Fruit fly (Drosophila melanogaster) Kc167 (cell line): ENCODE measurements around the gene Nepl21.

ENCODE experiments used
- Myc ChIP-seq: fragments of >200 bp; optimal IDR thresholded peaks from 2 replicates; lab custom pipeline; 2017; ENCODE audit warnings: missing external identifiers
- Sin3A ChIP-seq: fragments of >200 bp; optimal IDR thresholded peaks from 2 replicates; lab custom pipeline; 2018; ENCODE audit warnings: missing external identifiers
- h ChIP-seq: fragments of >200 bp; optimal IDR thresholded peaks from 3 replicates; lab custom pipeline; 2018; ENCODE audit warnings: missing external identifiers
- insv ChIP-seq: fragments of >200 bp; optimal IDR thresholded peaks from 3 replicates; lab custom pipeline; 2018; ENCODE audit warnings: missing external identifiers
- psq ChIP-seq: fragments of >200 bp; optimal IDR thresholded peaks from 2 replicates; lab custom pipeline; 2017; ENCODE audit warnings: missing external identifiers
- ttk ChIP-seq: sonication (Bioruptor generic); optimal IDR thresholded peaks from 2 replicates; lab custom pipeline; 2017; ENCODE audit warnings: missing external identifiers

Gene Nepl21

dm6 chr3R:28898921-28899545, 15.5 kb downstream of the Nepl21 start:
- TF ChIP-seq Sin3A (lab: Kevin White, UChicago), result no peak
- TF ChIP-seq ttk (lab: Kevin White, UChicago), result no peak
- no peak for TF ChIP-seq Myc
- no peak for TF ChIP-seq psq (lab: Kevin White, UChicago)
- TF ChIP-seq h (lab: Kevin White, UChicago), result no peak
- no peak for TF ChIP-seq insv (lab: Kevin White, UChicago)

dm6 chr3R:28901468-28902163, 18.1 kb downstream of the Nepl21 start:
- TF ChIP-seq Myc, result no peak
- no peak for TF ChIP-seq psq (lab: Kevin White, UChicago)
- no peak for TF ChIP-seq insv (lab: Kevin White, UChicago)
- TF ChIP-seq Sin3A (lab: Kevin White, UChicago), result no peak
- TF ChIP-seq ttk (lab: Kevin White, UChicago), result no peak
- TF ChIP-seq h (lab: Kevin White, UChicago), result no peak

dm6 chr3R:28903392-28903791, 19.9 kb downstream of the Nepl21 start:
- TF ChIP-seq insv (lab: Kevin White, UChicago), result no peak
- no peak for TF ChIP-seq ttk (lab: Kevin White, UChicago)
- TF ChIP-seq Myc, result no peak
- TF ChIP-seq h (lab: Kevin White, UChicago), result no peak
- TF ChIP-seq Sin3A (lab: Kevin White, UChicago), result no peak
- TF ChIP-seq psq (lab: Kevin White, UChicago), result no peak

dm6 chr3R:28904174-28904573, 20.7 kb downstream of the Nepl21 start:
- TF ChIP-seq insv (lab: Kevin White, UChicago) (no peak), Myc (no peak), psq (lab: Kevin White, UChicago) (no peak), ttk (lab: Kevin White, UChicago) (no peak), Sin3A (lab: Kevin White, UChicago) (no peak), h (lab: Kevin White, UChicago) (no peak)

dm6 chr3R:28904816-28905435, 21.4 kb downstream of the Nepl21 start:
- TF ChIP-seq Myc, result no peak
- TF ChIP-seq insv (lab: Kevin White, UChicago), result no peak
- TF ChIP-seq psq (lab: Kevin White, UChicago), result no peak
- TF ChIP-seq ttk (lab: Kevin White, UChicago), result no peak
- TF ChIP-seq Sin3A (lab: Kevin White, UChicago), result no peak
- TF ChIP-seq h (lab: Kevin White, UChicago), result no peak

dm6 chr3R:28911758-28912157, 28.3 kb downstream of the Nepl21 start:
- TF ChIP-seq Sin3A (lab: Kevin White, UChicago) (no peak), insv (lab: Kevin White, UChicago) (no peak), Myc (no peak), h (lab: Kevin White, UChicago) (no peak), psq (lab: Kevin White, UChicago) (no peak), ttk (lab: Kevin White, UChicago) (no peak)

dm6 chr3R:28913039-28913438, 29.5 kb downstream of the Nepl21 start:
- TF ChIP-seq psq (lab: Kevin White, UChicago) (no peak), h (lab: Kevin White, UChicago) (no peak), Sin3A (lab: Kevin White, UChicago) (no peak), insv (lab: Kevin White, UChicago) (no peak), ttk (lab: Kevin White, UChicago) (no peak), Myc (no peak)

- TF ChIP-seq insv (lab: Kevin White, UChicago) (no peak), ttk (lab: Kevin White, UChicago) (no peak), h (lab: Kevin White, UChicago) (no peak), psq (lab: Kevin White, UChicago) (no peak), Myc (no peak), Sin3A (lab: Kevin White, UChicago) (no peak)
These were observed 30.6 kb downstream of the Nepl21 start for dm6 chr3R:28913890-28914750.

- TF ChIP-seq ttk (lab: Kevin White, UChicago) (no peak), h (lab: Kevin White, UChicago) (no peak), Sin3A (lab: Kevin White, UChicago) (no peak)
These were observed 39.3 kb downstream of the Nepl21 start, which contains the start of gene CG11828 for dm6 chr3R:28922744-28923143. CG11828 (plus strand) TSS chr3R:28923044.
